Fruit fly (Drosophila melanogaster) whole organism, embryonic: ENCODE results near the gene RpS28a.

Experiments
- B-H2 ChIP-seq: fragments of 200-800 bp; sonication (Bioruptor generic); optimal IDR thresholded peaks from 2 replicates; lab custom pipeline; 2018; ENCODE audit warnings: missing biosample characterization, mild to moderate bottlenecking, missing genetic modification characterization
- CG10366 ChIP-seq: fragments of 200-800 bp; sonication (Bioruptor generic); IDR thresholded peaks from 2 replicates; pipeline ENCODE4 v1.3.6; 2022; ENCODE audit warnings: missing biosample characterization, missing genetic modification characterization
- CG10462 ChIP-seq: fragments of 200-800 bp; sonication (Bioruptor generic); optimal IDR thresholded peaks from 2 replicates; lab custom pipeline; 2016; ENCODE audit warnings: missing biosample characterization, missing genetic modification characterization
- CG10565 ChIP-seq: fragments of 200-800 bp; sonication (Bioruptor generic); optimal IDR thresholded peaks from 3 replicates; lab custom pipeline; 2016; ENCODE audit warnings: missing biosample characterization, mild to moderate bottlenecking, missing genetic modification characterization
- CG11456 ChIP-seq: fragments of 200-800 bp; sonication (Bioruptor generic); IDR thresholded peaks from 3 replicates; pipeline ENCODE4 v1.3.6; 2022; ENCODE audit warnings: missing biosample characterization, missing genetic modification characterization
- CG12391 ChIP-seq: fragments of 200-800 bp; sonication (Bioruptor generic); optimal IDR thresholded peaks from 3 replicates; lab custom pipeline; 2018; ENCODE audit warnings: missing biosample characterization, mild to moderate bottlenecking, missing genetic modification characterization, moderate library complexity
- CG14667 ChIP-seq: fragments of 200-800 bp; sonication (Bioruptor generic); IDR thresholded peaks from 2 replicates; pipeline ENCODE4 v1.3.6; 2022; ENCODE audit warnings: missing biosample characterization, missing genetic modification characterization
- CG1529 ChIP-seq: fragments of 200-800 bp; sonication (Bioruptor generic); optimal IDR thresholded peaks from 3 replicates; lab custom pipeline; 2018; ENCODE audit warnings: missing biosample characterization, missing genetic modification characterization
- CG17361 ChIP-seq: fragments of 200-800 bp; sonication (Bioruptor generic); IDR thresholded peaks from 3 replicates; pipeline ENCODE4 v1.3.6; 2022; ENCODE audit warnings: missing biosample characterization, missing genetic modification characterization
- CG18476 ChIP-seq: fragments of 200-800 bp; sonication (Bioruptor generic); optimal IDR thresholded peaks from 2 replicates; lab custom pipeline; 2016; ENCODE audit warnings: missing biosample characterization, mild to moderate bottlenecking, missing genetic modification characterization
- CG31224 ChIP-seq: fragments of 200-800 bp; sonication (Bioruptor generic); IDR thresholded peaks from 2 replicates; pipeline ENCODE4 v1.3.6; 2022; ENCODE audit warnings: missing biosample characterization, missing genetic modification characterization
- CG34376 ChIP-seq: fragments of 200-800 bp; sonication (Bioruptor generic); optimal IDR thresholded peaks from 2 replicates; lab custom pipeline; 2018; ENCODE audit warnings: missing biosample characterization, mild to moderate bottlenecking, missing genetic modification characterization
- CG34422 ChIP-seq: fragments of 200-800 bp; sonication (Bioruptor generic); IDR thresholded peaks from 3 replicates; pipeline ENCODE4 v1.3.6; 2022; ENCODE audit warnings: missing biosample characterization, missing genetic modification characterization
- CG4404 ChIP-seq: fragments of 200-800 bp; sonication (Bioruptor generic); IDR thresholded peaks from 2 replicates; pipeline ENCODE4 v1.3.6; 2022; ENCODE audit warnings: missing biosample characterization, missing genetic modification characterization
- CG4730 ChIP-seq: fragments of 200-800 bp; sonication (Bioruptor generic); IDR thresholded peaks from 2 replicates; pipeline ENCODE4 v1.3.6; 2022; ENCODE audit warnings: missing biosample characterization, missing genetic modification characterization
- CG5180 ChIP-seq: fragments of 200-800 bp; sonication (Bioruptor generic); optimal IDR thresholded peaks from 3 replicates; lab custom pipeline; 2017; ENCODE audit warnings: missing biosample characterization, missing genetic modification characterization, mild to moderate bottlenecking, moderate library complexity, missing genetic modification reagents
- CG7271 ChIP-seq: fragments of 200-800 bp; sonication (Bioruptor generic); optimal IDR thresholded peaks from 2 replicates; lab custom pipeline; 2018; ENCODE audit warnings: missing biosample characterization, mild to moderate bottlenecking, missing genetic modification characterization, moderate library complexity
- CG7928 ChIP-seq: fragments of 200-800 bp; sonication (Bioruptor generic); optimal IDR thresholded peaks from 2 replicates; lab custom pipeline; 2017; ENCODE audit warnings: missing biosample characterization, mild to moderate bottlenecking, missing genetic modification characterization
- CG8765 ChIP-seq: fragments of 200-800 bp; sonication (Bioruptor generic); IDR thresholded peaks from 2 replicates; pipeline ENCODE4 v1.3.6; 2022; ENCODE audit warnings: missing biosample characterization, missing genetic modification characterization
- Deaf1 ChIP-seq: fragments of 200-800 bp; optimal IDR thresholded peaks from 3 replicates; lab custom pipeline; 2019; ENCODE audit warnings: missing biosample characterization, mild to moderate bottlenecking, missing genetic modification characterization, moderate library complexity
- Ets97D ChIP-seq: fragments of 200-800 bp; sonication (Bioruptor generic); optimal IDR thresholded peaks from 3 replicates; lab custom pipeline; 2016; ENCODE audit warnings: missing biosample characterization, missing genetic modification characterization
- Fer3 ChIP-seq: fragments of 200-800 bp; sonication (Bioruptor generic); optimal IDR thresholded peaks from 2 replicates; lab custom pipeline; 2018; ENCODE audit warnings: missing biosample characterization, mild to moderate bottlenecking, missing genetic modification characterization, moderate library complexity
- Gug ChIP-seq: fragments of 200-800 bp; sonication (Bioruptor generic); IDR thresholded peaks from 4 replicates; pipeline ENCODE4 v1.3.6; 2022; ENCODE audit warnings: missing biosample characterization, missing genetic modification characterization
- Hr51 ChIP-seq, 2 experiments: fragments of 200-800 bp; sonication (Bioruptor generic); optimal IDR thresholded peaks; 2 replicates in 1 of 2; 3 replicates in 1 of 2; lab custom pipeline; 2016 to 2018; ENCODE audit warnings: missing biosample characterization in 2 of 2, missing genetic modification characterization in 2 of 2, mild to moderate bottlenecking in 1 of 2, moderate library complexity in 1 of 2
- Hr78 ChIP-seq, 2 experiments: fragments of 200-800 bp in 1 of 2; fragments of >200 bp in 1 of 2; sonication (Bioruptor generic) in 1 of 2; optimal IDR thresholded peaks; 2 replicates each; lab custom pipeline; 2017 to 2019; ENCODE audit warnings: missing biosample characterization in 2 of 2, missing genetic modification characterization in 2 of 2, mild to moderate bottlenecking in 1 of 2, moderate library complexity in 1 of 2
- Jarid2 ChIP-seq: fragments of 200-800 bp; sonication (Bioruptor generic); optimal IDR thresholded peaks from 3 replicates; lab custom pipeline; 2017; ENCODE audit warnings: mild to moderate bottlenecking, missing biosample characterization, missing genetic modification reagents, missing genetic modification characterization
- Lim3 ChIP-seq: fragments of 200-800 bp; sonication (Bioruptor generic); IDR thresholded peaks from 2 replicates; pipeline ENCODE4 v1.3.6; 2022; ENCODE audit warnings: missing biosample characterization, missing genetic modification characterization
- Med ChIP-seq: fragments of 200-800 bp; sonication (Bioruptor generic); peaks from one replicate; lab custom pipeline; 2016; ENCODE audit warnings: missing biosample characterization, missing genetic modification characterization, mild to moderate bottlenecking, inconsistent platforms, moderate library complexity
- Nf-YB ChIP-seq: fragments of 200-800 bp; sonication (Bioruptor generic); optimal IDR thresholded peaks from 3 replicates; lab custom pipeline; 2019; ENCODE audit warnings: missing biosample characterization, mild to moderate bottlenecking, missing genetic modification characterization, moderate library complexity
- ara ChIP-seq: fragments of 200-800 bp; sonication (Bioruptor generic); IDR thresholded peaks from 2 replicates; pipeline ENCODE4 v1.3.6; 2022; ENCODE audit warnings: missing biosample characterization, missing genetic modification characterization
- chif ChIP-seq, 2 experiments: fragments of 200-800 bp; sonication (Bioruptor generic); optimal IDR thresholded peaks; 3 replicates each; lab custom pipeline; 2016; ENCODE audit warnings: missing biosample characterization in 2 of 2, missing genetic modification characterization in 2 of 2
- dysf ChIP-seq: fragments of 200-800 bp; sonication (Bioruptor generic); IDR thresholded peaks from 3 replicates; pipeline ENCODE4 v1.3.6; 2022; ENCODE audit warnings: missing biosample characterization, missing genetic modification characterization
- fru ChIP-seq: fragments of >200 bp; optimal IDR thresholded peaks from 2 replicates; lab custom pipeline; 2017
- gce ChIP-seq: fragments of 200-800 bp; sonication (Bioruptor generic); IDR thresholded peaks from 3 replicates; pipeline ENCODE4 v1.3.6; 2022; ENCODE audit warnings: missing biosample characterization, missing genetic modification characterization
- grn ChIP-seq: fragments of 200-800 bp; sonication (Bioruptor generic); optimal IDR thresholded peaks from 3 replicates; lab custom pipeline; 2017; ENCODE audit warnings: missing biosample characterization, missing genetic modification characterization
- gro ChIP-seq: fragments of 200-800 bp; sonication (Bioruptor generic); optimal IDR thresholded peaks from 2 replicates; lab custom pipeline; 2016; ENCODE audit warnings: missing biosample characterization, missing genetic modification characterization
- ind ChIP-seq: fragments of 200-800 bp; sonication (Bioruptor generic); optimal IDR thresholded peaks from 3 replicates; lab custom pipeline; 2016; ENCODE audit warnings: missing biosample characterization, missing genetic modification characterization
- jing ChIP-seq: fragments of 200-800 bp; sonication (Bioruptor generic); optimal IDR thresholded peaks from 2 replicates; lab custom pipeline; 2018; ENCODE audit warnings: missing biosample characterization, mild to moderate bottlenecking, missing genetic modification characterization
- kay ChIP-seq: fragments of 200-800 bp; sonication (Bioruptor generic); optimal IDR thresholded peaks from 2 replicates; lab custom pipeline; 2016; ENCODE audit warnings: missing biosample characterization, missing genetic modification characterization
- kni ChIP-seq: fragments of 200-800 bp; sonication (Bioruptor generic); optimal IDR thresholded peaks from 3 replicates; lab custom pipeline; 2017; ENCODE audit warnings: mild to moderate bottlenecking, missing biosample characterization, missing genetic modification reagents, missing genetic modification characterization
- knrl ChIP-seq: fragments of 200-800 bp; sonication (Bioruptor generic); IDR thresholded peaks from 3 replicates; pipeline ENCODE4 v1.3.6; 2022; ENCODE audit warnings: missing biosample characterization, missing genetic modification characterization; ENCODE audit not compliant: partially characterized antibody
- onecut ChIP-seq: fragments of 200-800 bp; sonication (Bioruptor generic); IDR thresholded peaks from 2 replicates; pipeline ENCODE4 v1.3.6; 2022; ENCODE audit warnings: missing biosample characterization, missing genetic modification characterization
- peb ChIP-seq: fragments of 200-800 bp; sonication (Bioruptor generic); IDR thresholded peaks from 2 replicates; pipeline ENCODE4 v1.3.6; 2022; ENCODE audit warnings: missing biosample characterization, missing genetic modification characterization
- pfk ChIP-seq: fragments of 200-800 bp; sonication (Bioruptor generic); optimal IDR thresholded peaks from 2 replicates; lab custom pipeline; 2018; ENCODE audit warnings: missing biosample characterization, mild to moderate bottlenecking, missing genetic modification characterization, moderate library complexity
- rib ChIP-seq: fragments of 200-800 bp; sonication (Bioruptor generic); IDR thresholded peaks from 2 replicates; pipeline ENCODE4 v1.3.6; 2022; ENCODE audit warnings: missing biosample characterization, missing genetic modification characterization
- schlank ChIP-seq: fragments of 200-800 bp; sonication (Bioruptor generic); optimal IDR thresholded peaks from 2 replicates; lab custom pipeline; 2018; ENCODE audit warnings: missing biosample characterization, mild to moderate bottlenecking, missing genetic modification characterization
- slbo ChIP-seq: fragments of 200-800 bp; sonication (Bioruptor generic); IDR thresholded peaks from 2 replicates; pipeline ENCODE4 v1.3.6; 2022; ENCODE audit warnings: missing biosample characterization, missing genetic modification characterization
- sna ChIP-seq: fragments of 200-800 bp; sonication (Bioruptor generic); IDR thresholded peaks from 2 replicates; pipeline ENCODE4 v1.3.6; 2022; ENCODE audit warnings: missing biosample characterization, missing genetic modification characterization; ENCODE audit not compliant: partially characterized antibody
- sug ChIP-seq: fragments of 200-800 bp; optimal IDR thresholded peaks from 2 replicates; lab custom pipeline; 2019; ENCODE audit warnings: missing biosample characterization, mild to moderate bottlenecking, missing genetic modification characterization, moderate library complexity
- tap ChIP-seq: fragments of 200-800 bp; optimal IDR thresholded peaks from 3 replicates; lab custom pipeline; 2019; ENCODE audit warnings: missing biosample characterization, mild to moderate bottlenecking, missing genetic modification characterization, moderate library complexity
- tup ChIP-seq: fragments of 200-800 bp; sonication (Bioruptor generic); optimal IDR thresholded peaks from 2 replicates; lab custom pipeline; 2016; ENCODE audit warnings: missing biosample characterization, mild to moderate bottlenecking, missing genetic modification characterization, moderate library complexity
- wor ChIP-seq: fragments of 200-800 bp; sonication (Bioruptor generic); IDR thresholded peaks from 2 replicates; pipeline ENCODE4 v1.3.6; 2022; ENCODE audit warnings: missing biosample characterization, missing genetic modification characterization

RpS28a gene

dm6 chr3R:30004648-30005047 lies 17.8 kb downstream of the RpS28a start, which contains the start of the genes Nlp and Nph (continued):
- peak; percentile 94 for TF ChIP-seq sna (GFP tag; lab: Robert Waterston, UW)
- TF ChIP-seq CG7928 (GFP tag; lab: Kevin White, UChicago) = no peak
- no peak for TF ChIP-seq jing
- peak; percentile 13 for TF ChIP-seq ind (GFP tag; lab: Kevin White, UChicago)
- no peak for TF ChIP-seq grn (GFP tag; lab: Kevin White, UChicago)
- peak; percentile 32 for TF ChIP-seq CG18476 (GFP tag; lab: Kevin White, UChicago)
- no peak for TF ChIP-seq CG34376
- no peak for TF ChIP-seq kni (GFP tag; lab: Kevin White, UChicago)
- TF ChIP-seq rib = no peak
- peak; percentile 45 for TF ChIP-seq slbo
- no peak for TF ChIP-seq CG11456
- no peak for TF ChIP-seq chif (GFP tag; optimal IDR thresholded peaks at IDR 0.05; lab: Kevin White, UChicago)
- no peak for TF ChIP-seq CG4404 (GFP tag; lab: Robert Waterston, UW)
- no peak for TF ChIP-seq Lim3
- TF ChIP-seq Hr51 (GFP tag; optimal IDR thresholded peaks at IDR 0.05; lab: Kevin White, UChicago) = no peak
- peak; percentile 29 for TF ChIP-seq B-H2 (GFP tag; lab: Kevin White, UChicago)
- no peak for TF ChIP-seq Hr78 (GFP tag; optimal IDR thresholded peaks at IDR 0.05; lab: Kevin White, UChicago)
- no peak for TF ChIP-seq CG10462 (GFP tag; lab: Kevin White, UChicago)
- no peak for TF ChIP-seq pfk
- no peak for TF ChIP-seq Deaf1 (tag; lab: Kevin White, UChicago)
- TF ChIP-seq CG8765 (GFP tag; lab: Robert Waterston, UW) = no peak
- no peak for TF ChIP-seq CG10565
- TF ChIP-seq dysf = peak; percentile 22; the same call in 1 of the 3 replicates
- no peak for TF ChIP-seq kay (GFP tag; lab: Kevin White, UChicago)
- no peak for TF ChIP-seq schlank (tag; lab: Kevin White, UChicago)
- no peak for TF ChIP-seq CG31224 (GFP tag; lab: Robert Waterston, UW)
- no peak for TF ChIP-seq CG1529 (GFP tag; lab: Kevin White, UChicago)
- no peak for TF ChIP-seq CG4730 (GFP tag; lab: Robert Waterston, UW)
- no peak for TF ChIP-seq gce
- no peak; the same call in 3 of the 4 replicates for TF ChIP-seq Gug (GFP tag; lab: Robert Waterston, UW)
- no peak for TF ChIP-seq Fer3 (tag; lab: Kevin White, UChicago)
- peak; percentile 12 for TF ChIP-seq Nf-YB (GFP tag; lab: Kevin White, UChicago)
- no peak for TF ChIP-seq ara
- no peak for TF ChIP-seq wor
- TF ChIP-seq knrl (GFP tag; lab: Robert Waterston, UW) = peak; percentile 88
- no peak for TF ChIP-seq Jarid2 (GFP tag; lab: Kevin White, UChicago)
- peak; percentile 41; the same call in 1 of the 2 replicates for TF ChIP-seq onecut (GFP tag; lab: Robert Waterston, UW)
- TF ChIP-seq tup (GFP tag; lab: Kevin White, UChicago) = no peak
- TF ChIP-seq CG12391 = peak; percentile 42
- peak; percentile 89 for TF ChIP-seq Med (GFP tag; lab: Kevin White, UChicago)
- TF ChIP-seq CG34422 (GFP tag; lab: Robert Waterston, UW) = peak; percentile 51; the same call in 1 of the 3 replicates
- TF ChIP-seq CG17361 = no peak
- peak; percentile 71 for TF ChIP-seq Ets97D (GFP tag; lab: Kevin White, UChicago)
- no peak for TF ChIP-seq CG7271 (tag; lab: Kevin White, UChicago)
- no peak for TF ChIP-seq peb (GFP tag; lab: Robert Waterston, UW)
- no peak for TF ChIP-seq tap
- TF ChIP-seq CG5180 (GFP tag; lab: Kevin White, UChicago) = no peak
- no peak for TF ChIP-seq fru (lab: Kevin White, UChicago)
- TF ChIP-seq CG14667 = no peak
- TF ChIP-seq sug (tag; lab: Kevin White, UChicago) = peak; percentile 48
- TF ChIP-seq CG10366 (GFP tag; lab: Robert Waterston, UW) = no peak
- no peak for TF ChIP-seq gro (GFP tag; lab: Kevin White, UChicago)
